Worm (Caenorhabditis elegans) whole organism, L3 larva: Measurements from ENCODE around the gene F55A11.6.

ENCODE experiments used
- elt-1 ChIP-seq: fragments of 150-350 bp; optimal IDR thresholded peaks from 2 replicates; lab custom pipeline; 2014; ENCODE audit warnings: missing biosample characterization, missing genetic modification characterization
- lin-15B ChIP-seq: fragments of 150-350 bp; optimal IDR thresholded peaks from 2 replicates; lab custom pipeline; 2014; ENCODE audit warnings: missing biosample characterization, missing genetic modification characterization
- nhr-12 ChIP-seq: fragments of 150-350 bp; optimal IDR thresholded peaks from 2 replicates; lab custom pipeline; 2014; ENCODE audit warnings: missing biosample characterization, missing genetic modification characterization
- nhr-25 ChIP-seq: sonication (generic microtip); optimal IDR thresholded peaks from 2 replicates; lab custom pipeline; 2017; ENCODE audit warnings: missing biosample characterization, missing genetic modification characterization
- nhr-76 ChIP-seq: fragments of 150-350 bp; sonication (generic microtip); optimal IDR thresholded peaks from 5 replicates; lab custom pipeline; 2014; ENCODE audit warnings: missing biosample characterization, missing genetic modification characterization
- snpc-4 ChIP-seq: fragments of 150-350 bp; optimal IDR thresholded peaks from 2 replicates; lab custom pipeline; 2014; ENCODE audit warnings: missing biosample characterization, missing genetic modification characterization
- unc-62 ChIP-seq: fragments of 150-350 bp; sonication (generic microtip); optimal IDR thresholded peaks from 4 replicates; lab custom pipeline; 2014; ENCODE audit warnings: missing biosample characterization, missing genetic modification reagents, missing genetic modification characterization

- TF ChIP-seq nhr-25 (tag; lab: Kevin White, UChicago) (no peak), lin-15B (no peak), elt-1 (tag; lab: Kevin White, UChicago) (no peak), nhr-76 (tag; lab: Kevin White, UChicago) (no peak), nhr-12 (tag; lab: Kevin White, UChicago) (no peak), unc-62 (no peak), snpc-4 (tag; lab: Kevin White, UChicago) (no peak)
Observed at ce11 chrV:11825662-11826061, 49.0 kb downstream of the F55A11.6 start, which contains the start of gene D2023.4.
